1 fruit fly cellular context compared by ENCODE assay signal in genomic region chr2L:9010267-9010666, dm6.
TF ChIP-seq lines count a peak whose summit lies in the region.

CG9568 (plus strand) TSS chr2L:9010583.

TF ChIP-seq in whole organism, embryonic, 481 proteins besides CTCF, POLR2A, EP300 and RAD21 (continued from another document):
- TF ChIP-seq pb (GFP tag; optimal IDR thresholded peaks at IDR 0.05; lab: Kevin White, UChicago) = no peak
- no peak for TF ChIP-seq vfl (GFP tag; optimal IDR thresholded peaks at IDR 0.05; lab: Kevin White, UChicago)
- peak; percentile 13 for TF ChIP-seq CG12769 (tag; optimal IDR thresholded peaks at IDR 0.05; lab: Kevin White, UChicago)
- no peak for TF ChIP-seq CG8924 (tag; optimal IDR thresholded peaks at IDR 0.05; lab: Kevin White, UChicago)
- TF ChIP-seq BEAF-32 (GFP tag; optimal IDR thresholded peaks at IDR 0.05; lab: Kevin White, UChicago) = no peak
- no peak for TF ChIP-seq CG18764 (GFP tag; optimal IDR thresholded peaks at IDR 0.05; lab: Kevin White, UChicago)
- TF ChIP-seq CG6791 (GFP tag; IDR thresholded peaks at IDR 0.05; lab: Robert Waterston, UW; ENCODE audit: partially characterized antibody) = no peak
- TF ChIP-seq Ravus (GFP tag; IDR thresholded peaks at IDR 0.05; lab: Robert Waterston, UW) = no peak
- no peak for TF ChIP-seq Gsc (GFP tag; IDR thresholded peaks at IDR 0.05; lab: Robert Waterston, UW)
- peak; percentile 9 for TF ChIP-seq ATbp (GFP tag; optimal IDR thresholded peaks at IDR 0.05; lab: Kevin White, UChicago)
- TF ChIP-seq BtbVII (GFP tag; optimal IDR thresholded peaks at IDR 0.05; lab: Kevin White, UChicago) = peak; percentile 14
- TF ChIP-seq CG7839 (tag; optimal IDR thresholded peaks at IDR 0.05; lab: Kevin White, UChicago) = no peak
- TF ChIP-seq sug (tag; optimal IDR thresholded peaks at IDR 0.05; lab: Kevin White, UChicago) = peak; percentile 19
- TF ChIP-seq CG2889 (GFP tag; IDR thresholded peaks at IDR 0.05; lab: Robert Waterston, UW) = no peak
- no peak for TF ChIP-seq CkIIα-i1 (GFP tag; IDR thresholded peaks at IDR 0.05; lab: Robert Waterston, UW)
- no peak for TF ChIP-seq Hand (GFP tag; optimal IDR thresholded peaks at IDR 0.05; lab: Kevin White, UChicago)
- TF ChIP-seq Ets65A (GFP tag; lab: Kevin White, UChicago) = no peak
- TF ChIP-seq CG10431 (GFP tag; optimal IDR thresholded peaks at IDR 0.05; lab: Kevin White, UChicago) = no peak
- TF ChIP-seq NC2α (GFP tag; optimal IDR thresholded peaks at IDR 0.05; lab: Kevin White, UChicago) = no peak
- no peak for TF ChIP-seq caup (GFP tag; optimal IDR thresholded peaks at IDR 0.05; lab: Kevin White, UChicago; ENCODE audit: severe bottlenecking)
- TF ChIP-seq CG33213 (GFP tag; optimal IDR thresholded peaks at IDR 0.05; lab: Kevin White, UChicago) = no peak
- TF ChIP-seq Blimp-1 (GFP tag; optimal IDR thresholded peaks at IDR 0.05; lab: Kevin White, UChicago) = no peak
- TF ChIP-seq CG12744 (GFP tag; optimal IDR thresholded peaks at IDR 0.05; lab: Kevin White, UChicago) = no peak
- no peak for TF ChIP-seq CG5180 (GFP tag; optimal IDR thresholded peaks at IDR 0.05; lab: Kevin White, UChicago)
- TF ChIP-seq ab (GFP tag; optimal IDR thresholded peaks at IDR 0.05; lab: Kevin White, UChicago) = no peak
- no peak for TF ChIP-seq CG8089 (GFP tag; optimal IDR thresholded peaks at IDR 0.05; lab: Kevin White, UChicago)
- no peak for TF ChIP-seq CG8478 (optimal IDR thresholded peaks at IDR 0.05; lab: Kevin White, UChicago)
- TF ChIP-seq D19A (tag; optimal IDR thresholded peaks at IDR 0.05; lab: Kevin White, UChicago) = no peak
- no peak for TF ChIP-seq ap (GFP tag; IDR thresholded peaks at IDR 0.05; lab: Robert Waterston, UW)
- TF ChIP-seq CG13775 (GFP tag; optimal IDR thresholded peaks at IDR 0.05; lab: Kevin White, UChicago) = no peak
- TF ChIP-seq GATAe (GFP tag; conservative IDR thresholded peaks at IDR 0.05; lab: Robert Waterston, UW) = peak; percentile 37; the same call in 1 of the 2 replicates
- TF ChIP-seq CG6254 (GFP tag; optimal IDR thresholded peaks at IDR 0.05; lab: Kevin White, UChicago) = no peak
- TF ChIP-seq CG6813 (GFP tag; optimal IDR thresholded peaks at IDR 0.05; lab: Kevin White, UChicago) = peak; percentile 17
- TF ChIP-seq CG16863 (GFP tag; optimal IDR thresholded peaks at IDR 0.05; lab: Kevin White, UChicago) = no peak
- TF ChIP-seq CG13296 (GFP tag; optimal IDR thresholded peaks at IDR 0.05; lab: Kevin White, UChicago) = peak; percentile 38
- peak; percentile 47 for TF ChIP-seq mirr (GFP tag; optimal IDR thresholded peaks at IDR 0.05; lab: Kevin White, UChicago)
- TF ChIP-seq PHDP (tag; optimal IDR thresholded peaks at IDR 0.05; lab: Kevin White, UChicago) = peak; percentile 2
- TF ChIP-seq Bgb (GFP tag; IDR thresholded peaks at IDR 0.05; lab: Robert Waterston, UW; ENCODE audit: partially characterized antibody) = no peak
- no peak for TF ChIP-seq gcm2 (GFP tag; optimal IDR thresholded peaks at IDR 0.05; lab: Kevin White, UChicago)
- TF ChIP-seq CG6689 (GFP tag; IDR thresholded peaks at IDR 0.05; lab: Robert Waterston, UW) = no peak
- TF ChIP-seq wdn (GFP tag; IDR thresholded peaks at IDR 0.05; lab: Robert Waterston, UW) = no peak
- TF ChIP-seq dm (GFP tag; optimal IDR thresholded peaks at IDR 0.05; lab: Kevin White, UChicago) = no peak
- no peak for TF ChIP-seq HHEX (GFP tag; optimal IDR thresholded peaks at IDR 0.05; lab: Kevin White, UChicago)
- TF ChIP-seq Mrtf (GFP tag; IDR thresholded peaks at IDR 0.05; lab: Robert Waterston, UW) = no peak
- TF ChIP-seq Med (GFP tag; lab: Kevin White, UChicago) = peak; percentile 53
- no peak for TF ChIP-seq CG15073 (GFP tag; optimal IDR thresholded peaks at IDR 0.05; lab: Kevin White, UChicago)
- TF ChIP-seq Taf1 (GFP tag; IDR thresholded peaks at IDR 0.05; lab: Robert Waterston, UW) = no peak
- TF ChIP-seq tin (GFP tag; optimal IDR thresholded peaks at IDR 0.05; lab: Kevin White, UChicago) = no peak
- no peak for TF ChIP-seq CG1233 (GFP tag; optimal IDR thresholded peaks at IDR 0.05; lab: Kevin White, UChicago)
- TF ChIP-seq CG1603 (tag; optimal IDR thresholded peaks at IDR 0.05; lab: Kevin White, UChicago) = no peak
- TF ChIP-seq cato (GFP tag; optimal IDR thresholded peaks at IDR 0.05; lab: Kevin White, UChicago; ENCODE audit: borderline replicate concordance) = no peak
- no peak for TF ChIP-seq salm (tag; optimal IDR thresholded peaks at IDR 0.05; lab: Kevin White, UChicago)
- no peak for TF ChIP-seq cg (GFP tag; optimal IDR thresholded peaks at IDR 0.05; lab: Kevin White, UChicago)
- no peak for TF ChIP-seq CG17829 (tag; optimal IDR thresholded peaks at IDR 0.05; lab: Kevin White, UChicago)
- TF ChIP-seq ssp (GFP tag; IDR thresholded peaks at IDR 0.05; lab: Robert Waterston, UW) = no peak
- no peak for TF ChIP-seq E2f2 (GFP tag; IDR thresholded peaks at IDR 0.05; lab: Robert Waterston, UW)
- no peak for TF ChIP-seq CG10209 (GFP tag; optimal IDR thresholded peaks at IDR 0.05; lab: Kevin White, UChicago)
- no peak for TF ChIP-seq Rfx (GFP tag; IDR thresholded peaks at IDR 0.05; lab: Robert Waterston, UW)
- TF ChIP-seq CG3065 (GFP tag; optimal IDR thresholded peaks at IDR 0.05; lab: Kevin White, UChicago) = no peak
- no peak for TF ChIP-seq Dll (GFP tag; IDR thresholded peaks at IDR 0.05; lab: Robert Waterston, UW; ENCODE audit: partially characterized antibody)
- no peak for TF ChIP-seq ac (GFP tag; optimal IDR thresholded peaks at IDR 0.05; lab: Kevin White, UChicago)
- no peak for TF ChIP-seq CG10979 (tag; optimal IDR thresholded peaks at IDR 0.05; lab: Kevin White, UChicago)
- TF ChIP-seq gsb-n (tag; optimal IDR thresholded peaks at IDR 0.05; lab: Kevin White, UChicago) = no peak
- TF ChIP-seq sens (GFP tag; lab: Kevin White, UChicago) = peak; percentile 42
- peak; percentile 33 for TF ChIP-seq CG17568 (GFP tag; optimal IDR thresholded peaks at IDR 0.05; lab: Kevin White, UChicago)
- no peak for TF ChIP-seq CG10274 (GFP tag; optimal IDR thresholded peaks at IDR 0.05; lab: Kevin White, UChicago)
- TF ChIP-seq mam (GFP tag; optimal IDR thresholded peaks at IDR 0.05; lab: Kevin White, UChicago) = no peak
- TF ChIP-seq CG18619 (GFP tag; optimal IDR thresholded peaks at IDR 0.05; lab: Kevin White, UChicago) = no peak
- TF ChIP-seq vvl (GFP tag; IDR thresholded peaks at IDR 0.05; lab: Robert Waterston, UW) = no peak
- no peak for TF ChIP-seq emc (GFP tag; optimal IDR thresholded peaks at IDR 0.05; lab: Kevin White, UChicago)
- TF ChIP-seq fd64A (GFP tag; optimal IDR thresholded peaks at IDR 0.05; lab: Kevin White, UChicago) = peak; percentile 7
- TF ChIP-seq Lhr (GFP tag; optimal IDR thresholded peaks at IDR 0.05; lab: Kevin White, UChicago) = no peak
- TF ChIP-seq hth (optimal IDR thresholded peaks at IDR 0.05; lab: Kevin White, UChicago) = no peak
- TF ChIP-seq Hr51 (GFP tag; optimal IDR thresholded peaks at IDR 0.05; lab: Kevin White, UChicago) = no peak
- no peak for TF ChIP-seq CG17912 (GFP tag; optimal IDR thresholded peaks at IDR 0.05; lab: Kevin White, UChicago)
- TF ChIP-seq kni (GFP tag; optimal IDR thresholded peaks at IDR 0.05; lab: Kevin White, UChicago) = no peak
- TF ChIP-seq sd (tag; optimal IDR thresholded peaks at IDR 0.05; lab: Kevin White, UChicago) = peak; percentile 80
- no peak for TF ChIP-seq Stat92E (GFP tag; optimal IDR thresholded peaks at IDR 0.05; lab: Kevin White, UChicago)
- no peak for TF ChIP-seq Sin3A (optimal IDR thresholded peaks at IDR 0.05; lab: Kevin White, UChicago)
- TF ChIP-seq Kr (GFP tag; optimal IDR thresholded peaks at IDR 0.05; lab: Kevin White, UChicago) = no peak
- TF ChIP-seq CG12219 (GFP tag; optimal IDR thresholded peaks at IDR 0.05; lab: Kevin White, UChicago) = peak; percentile 2
- no peak for TF ChIP-seq Opbp (GFP tag; IDR thresholded peaks at IDR 0.05; lab: Robert Waterston, UW; ENCODE audit: partially characterized antibody)
- TF ChIP-seq btn (GFP tag; optimal IDR thresholded peaks at IDR 0.05; lab: Kevin White, UChicago) = no peak
- TF ChIP-seq CG2116 (GFP tag; optimal IDR thresholded peaks at IDR 0.05; lab: Kevin White, UChicago) = no peak
- TF ChIP-seq CG34376 (GFP tag; optimal IDR thresholded peaks at IDR 0.05; lab: Kevin White, UChicago) = peak; percentile 54
- no peak for TF ChIP-seq ems (GFP tag; optimal IDR thresholded peaks at IDR 0.05; lab: Kevin White, UChicago)
- no peak for TF ChIP-seq CG34422 (GFP tag; IDR thresholded peaks at IDR 0.05; lab: Robert Waterston, UW)
- TF ChIP-seq wek (GFP tag; optimal IDR thresholded peaks at IDR 0.05; lab: Kevin White, UChicago) = peak; percentile 42
- no peak for TF ChIP-seq pan (optimal IDR thresholded peaks at IDR 0.05; lab: Kevin White, UChicago)
- TF ChIP-seq pan (GFP tag; optimal IDR thresholded peaks at IDR 0.05 in 1 of 2, IDR thresholded peaks at IDR 0.05 in 1 of 2) = no peak
- TF ChIP-seq ttk (GFP tag; IDR thresholded peaks at IDR 0.05; lab: Robert Waterston, UW) = no peak
- no peak for TF ChIP-seq CG3726 (GFP tag; IDR thresholded peaks at IDR 0.05; lab: Robert Waterston, UW)
- no peak for TF ChIP-seq CG4730 (GFP tag; IDR thresholded peaks at IDR 0.05; lab: Robert Waterston, UW)
- no peak for TF ChIP-seq tio (GFP tag; optimal IDR thresholded peaks at IDR 0.05; lab: Kevin White, UChicago)
- TF ChIP-seq CG3281 (GFP tag; optimal IDR thresholded peaks at IDR 0.05; lab: Kevin White, UChicago) = peak; percentile 7
- no peak for TF ChIP-seq CG14667 (GFP tag; IDR thresholded peaks at IDR 0.05; lab: Robert Waterston, UW)
- no peak for TF ChIP-seq knrl (GFP tag; IDR thresholded peaks at IDR 0.05; lab: Robert Waterston, UW; ENCODE audit: partially characterized antibody)
- peak; percentile 17 for TF ChIP-seq CG2678 (tag; optimal IDR thresholded peaks at IDR 0.05; lab: Kevin White, UChicago)
- no peak for TF ChIP-seq nerfin-1 (tag; optimal IDR thresholded peaks at IDR 0.05; lab: Kevin White, UChicago)
- no peak for TF ChIP-seq CG13624 (GFP tag; optimal IDR thresholded peaks at IDR 0.05; lab: Kevin White, UChicago)
- TF ChIP-seq CG17385 (GFP tag; optimal IDR thresholded peaks at IDR 0.05; lab: Kevin White, UChicago) = peak; percentile 2
- no peak for TF ChIP-seq pum (GFP tag; optimal IDR thresholded peaks at IDR 0.05; lab: Kevin White, UChicago)
- TF ChIP-seq sc (optimal IDR thresholded peaks at IDR 0.05; lab: Kevin White, UChicago) = no peak
- no peak for TF ChIP-seq sc (GFP tag; optimal IDR thresholded peaks at IDR 0.05; lab: Kevin White, UChicago)
- TF ChIP-seq CG8765 (GFP tag; IDR thresholded peaks at IDR 0.05; lab: Robert Waterston, UW) = no peak
- TF ChIP-seq odd (GFP tag; optimal IDR thresholded peaks at IDR 0.05; lab: Kevin White, UChicago) = peak; percentile 6
- no peak for TF ChIP-seq psq (GFP tag; optimal IDR thresholded peaks at IDR 0.05; lab: Kevin White, UChicago)
